Fruit fly (Drosophila melanogaster) Kc167 (cell line): Measurements from ENCODE around the gene Prx6a.

Experiments
- Myc ChIP-seq: fragments of >200 bp; optimal IDR thresholded peaks from 2 replicates; lab custom pipeline; 2017; ENCODE audit warnings: missing external identifiers
- Sin3A ChIP-seq: fragments of >200 bp; optimal IDR thresholded peaks from 2 replicates; lab custom pipeline; 2018; ENCODE audit warnings: missing external identifiers
- h ChIP-seq: fragments of >200 bp; optimal IDR thresholded peaks from 3 replicates; lab custom pipeline; 2018; ENCODE audit warnings: missing external identifiers
- insv ChIP-seq: fragments of >200 bp; optimal IDR thresholded peaks from 3 replicates; lab custom pipeline; 2018; ENCODE audit warnings: missing external identifiers
- psq ChIP-seq: fragments of >200 bp; optimal IDR thresholded peaks from 2 replicates; lab custom pipeline; 2017; ENCODE audit warnings: missing external identifiers
- ttk ChIP-seq: sonication (Bioruptor generic); optimal IDR thresholded peaks from 2 replicates; lab custom pipeline; 2017; ENCODE audit warnings: missing external identifiers

Gene Prx6a

dm6 chr2L:2847112-2847682 is 30.8 kb downstream of the Prx6a start, which contains the start of the genes CG3117 and CG2983:
Gene CG3117, minus strand, starts transcription at chr2L:2847212.
Gene CG2983, plus strand, starts transcription at chr2L:2847632.
- TF ChIP-seq psq (lab: Kevin White, UChicago) (no peak), h (lab: Kevin White, UChicago) (no peak), ttk (lab: Kevin White, UChicago) (no peak), insv (lab: Kevin White, UChicago) (no peak), Sin3A (no peak), Myc (lab: Kevin White, UChicago) (no peak)

dm6 chr2L:2845634-2846033 is 32.4 kb downstream of the Prx6a start, which contains the start of gene CG18557:
Gene CG18557, minus strand, starts transcription at chr2L:2845734.
- TF ChIP-seq ttk (lab: Kevin White, UChicago) = no peak
- TF ChIP-seq h (lab: Kevin White, UChicago) = no peak
- TF ChIP-seq insv (lab: Kevin White, UChicago) = no peak
- TF ChIP-seq psq (lab: Kevin White, UChicago) = no peak
- TF ChIP-seq Myc (lab: Kevin White, UChicago) = no peak
- no peak for TF ChIP-seq Sin3A

- TF ChIP-seq Sin3A (no peak), insv (lab: Kevin White, UChicago) (no peak), ttk (lab: Kevin White, UChicago) (no peak), h (lab: Kevin White, UChicago) (no peak), Myc (lab: Kevin White, UChicago) (no peak), psq (lab: Kevin White, UChicago) (no peak)
Observed at dm6 chr2L:2844413-2844812, 33.6 kb downstream of the Prx6a start, which contains the start of gene CG18558. Gene CG18558, minus strand, starts transcription at chr2L:2844513.

- TF ChIP-seq psq (lab: Kevin White, UChicago) = no peak
- TF ChIP-seq Sin3A = no peak
- no peak for TF ChIP-seq insv (lab: Kevin White, UChicago)
- no peak for TF ChIP-seq Myc (lab: Kevin White, UChicago)
- TF ChIP-seq ttk (lab: Kevin White, UChicago) = no peak
- TF ChIP-seq h (lab: Kevin White, UChicago) = no peak
Observed at dm6 chr2L:2840311-2840710, 37.7 kb downstream of the Prx6a start.

dm6 chr2L:2839850-2840249 is 38.2 kb downstream of the Prx6a start, which contains the start of gene CG2975:
Gene CG2975, plus strand, starts transcription at chr2L:2840124.
- TF ChIP-seq Myc (lab: Kevin White, UChicago) = no peak
- no peak for TF ChIP-seq psq (lab: Kevin White, UChicago)

- TF ChIP-seq ttk (lab: Kevin White, UChicago) = no peak
- no peak for TF ChIP-seq insv (lab: Kevin White, UChicago)
- TF ChIP-seq Myc (lab: Kevin White, UChicago) = no peak
- no peak for TF ChIP-seq h (lab: Kevin White, UChicago)
Observed at dm6 chr2L:2837742-2838461, 40.1 kb downstream of the Prx6a start, which contains the start of the genes CG3119 and Cpr23B. Gene CG3119, minus strand, starts transcription at chr2L:2837833. Gene Cpr23B, plus strand, starts transcription at chr2L:2838411.

dm6 chr2L:2830341-2830800 is 47.7 kb downstream of the Prx6a start:
- no peak for TF ChIP-seq psq (lab: Kevin White, UChicago)

dm6 chr2L:2829637-2830340 is 48.2 kb downstream of the Prx6a start, which contains the start of gene Duox:
Gene Duox, minus strand, starts transcription at chr2L:2830248.
- TF ChIP-seq Myc (lab: Kevin White, UChicago) (no peak), ttk (lab: Kevin White, UChicago) (no peak), h (lab: Kevin White, UChicago) (no peak), Sin3A (no peak), insv (lab: Kevin White, UChicago) (no peak), psq (lab: Kevin White, UChicago) (no peak)
